Fruit fly (Drosophila melanogaster): Measurements from ENCODE around the gene Jon74E.
A peak's percentile ranks its signal among the peaks of the same experiment; 100 is the strongest.

The Jon74E gene

dm6 chr3L:17595810-17596561, 47.1 kb upstream of the Jon74E start (continued):
- TF ChIP-seq CG10979 (tag; optimal IDR thresholded peaks at IDR 0.05) (no peak), ERR (GFP tag; optimal IDR thresholded peaks at IDR 0.05) (peak; percentile 58), Xrp1 (GFP tag; IDR thresholded peaks at IDR 0.05) (no peak), bsh (GFP tag; optimal IDR thresholded peaks at IDR 0.05) (no peak), CG12659 (GFP tag; optimal IDR thresholded peaks at IDR 0.05) (no peak), CG15601 (tag; optimal IDR thresholded peaks at IDR 0.05) (no peak), Neu2 (GFP tag; optimal IDR thresholded peaks at IDR 0.05; ENCODE audit: borderline replicate concordance) (no peak), BtbVII (GFP tag; optimal IDR thresholded peaks at IDR 0.05) (no peak), Spps (tag; optimal IDR thresholded peaks at IDR 0.05) (no peak), CG2120 (GFP tag; optimal IDR thresholded peaks at IDR 0.05) (no peak), CG10462 (GFP tag; optimal IDR thresholded peaks at IDR 0.05) (no peak), tll (GFP tag; optimal IDR thresholded peaks at IDR 0.05) (no peak), jumu (GFP tag; optimal IDR thresholded peaks at IDR 0.05) (no peak), CG3726 (GFP tag; IDR thresholded peaks at IDR 0.05) (0 out of 3 replicates have a peak, but pooled peaks have one; percentile 10), eyg (GFP tag; optimal IDR thresholded peaks at IDR 0.05) (no peak)

dm6 chr3L:17593174-17593573, 44.2 kb upstream of the Jon74E start:
- TF ChIP-seq CG17385 (GFP tag; optimal IDR thresholded peaks at IDR 0.05) (no peak), CG11456 (GFP tag; IDR thresholded peaks at IDR 0.05) (0 out of 3 replicates have a peak, but pooled peaks have one; percentile 9), da (GFP tag; optimal IDR thresholded peaks at IDR 0.05) (no peak), CG6791 (GFP tag; IDR thresholded peaks at IDR 0.05; ENCODE audit: partially characterized antibody) (0 out of 3 replicates have a peak, but pooled peaks have one; percentile 14), CG4360 (GFP tag; IDR thresholded peaks at IDR 0.05) (peak; percentile 71), nmo (GFP tag; optimal IDR thresholded peaks at IDR 0.05) (no peak), CG17186 (GFP tag; optimal IDR thresholded peaks at IDR 0.05) (no peak), CG2889 (GFP tag; IDR thresholded peaks at IDR 0.05) (no peak), crol (GFP tag; IDR thresholded peaks at IDR 0.05) (0 out of 2 replicates have a peak, but pooled peaks have one; percentile 26), CG3726 (GFP tag; IDR thresholded peaks at IDR 0.05) (no peak), HLH3B (GFP tag; IDR thresholded peaks at IDR 0.05) (no peak), sisA (GFP tag; IDR thresholded peaks at IDR 0.05) (no peak), pan (optimal IDR thresholded peaks at IDR 0.05) (no peak), pan (GFP tag; optimal IDR thresholded peaks at IDR 0.05 in 1 of 2, IDR thresholded peaks at IDR 0.05 in 1 of 2) (no peak), ase (GFP tag; IDR thresholded peaks at IDR 0.05) (no peak)

DNA sequence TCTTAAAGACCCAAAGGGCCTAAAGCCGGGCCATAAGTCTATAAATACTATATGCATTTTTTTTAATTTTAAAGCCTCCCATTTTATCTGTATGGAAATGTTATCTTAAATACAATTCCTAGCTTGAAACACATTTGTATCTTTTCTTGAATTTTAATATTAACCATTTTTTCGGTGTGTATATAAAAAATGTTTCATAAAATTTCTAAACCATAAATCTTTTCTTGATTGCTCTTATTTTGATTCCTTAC, 42.2 kb upstream of the Jon74E start:
- TF ChIP-seq fd3F (GFP tag; optimal IDR thresholded peaks at IDR 0.05) (no peak), Atf-2 (GFP tag; optimal IDR thresholded peaks at IDR 0.05) (no peak), cato (GFP tag; optimal IDR thresholded peaks at IDR 0.05; ENCODE audit: borderline replicate concordance) (no peak), NfI (GFP tag; optimal IDR thresholded peaks at IDR 0.05) (no peak)

DNA sequence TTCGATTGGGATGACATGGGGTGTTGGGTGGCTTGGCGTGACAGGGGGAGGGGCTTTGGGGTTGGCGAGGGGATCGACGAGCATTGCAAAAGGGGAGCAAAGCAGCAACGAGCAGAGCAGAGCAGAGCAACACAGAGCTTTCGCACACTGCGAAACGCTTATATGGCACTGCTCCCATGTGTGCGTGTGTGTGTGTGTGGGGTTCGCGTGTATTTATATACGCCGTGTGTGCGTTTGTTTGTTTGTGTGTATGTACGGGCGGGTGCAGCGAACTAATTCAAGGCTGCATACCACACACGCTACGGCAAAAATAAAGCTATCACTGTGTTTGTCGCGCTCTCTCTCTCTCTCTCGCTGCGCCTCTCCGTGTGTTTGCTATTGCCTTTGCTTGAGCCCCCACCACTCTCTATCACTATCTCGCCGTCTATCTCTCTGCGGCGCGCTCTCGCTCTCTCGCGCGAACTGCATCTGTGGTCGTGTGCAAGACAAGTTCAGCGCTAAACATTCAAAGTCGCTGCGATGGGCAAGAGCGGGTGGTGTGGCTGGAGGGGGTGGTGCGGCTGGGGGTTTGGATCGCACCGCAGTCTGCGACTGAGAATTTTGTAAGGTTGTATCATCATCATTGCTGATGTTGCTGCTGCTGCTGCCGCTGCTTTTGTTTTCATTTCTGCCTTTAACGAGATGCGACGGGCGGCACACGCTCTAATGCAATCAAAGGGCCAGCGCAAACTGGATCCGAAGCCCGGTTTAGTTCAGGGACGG, 41.7 kb upstream of the Jon74E start:
- no peak for TF ChIP-seq Oli (tag; optimal IDR thresholded peaks at IDR 0.05)
- TF ChIP-seq CG7357 (GFP tag; IDR thresholded peaks at IDR 0.05) = no peak
- no peak for TF ChIP-seq CG15479 (GFP tag; optimal IDR thresholded peaks at IDR 0.05)
- TF ChIP-seq Ada2b (GFP tag; IDR thresholded peaks at IDR 0.05) = no peak
- no peak for TF ChIP-seq sisA (GFP tag; IDR thresholded peaks at IDR 0.05)
- TF ChIP-seq mld (GFP tag; IDR thresholded peaks at IDR 0.05; ENCODE audit: partially characterized antibody) = no peak
- TF ChIP-seq Dek (tag; optimal IDR thresholded peaks at IDR 0.05) = no peak
- TF ChIP-seq CG16863 (GFP tag; optimal IDR thresholded peaks at IDR 0.05) = no peak
- TF ChIP-seq CG18476 (GFP tag; optimal IDR thresholded peaks at IDR 0.05) = no peak
- TF ChIP-seq CG14050 (GFP tag; IDR thresholded peaks at IDR 0.05) = no peak
- TF ChIP-seq Jarid2 (GFP tag; optimal IDR thresholded peaks at IDR 0.05) = peak; percentile 14
- no peak for TF ChIP-seq Opbp (GFP tag; IDR thresholded peaks at IDR 0.05; ENCODE audit: partially characterized antibody)
- no peak for TF ChIP-seq Fer1 (GFP tag; optimal IDR thresholded peaks at IDR 0.05)
- no peak for TF ChIP-seq CG3995 (GFP tag; optimal IDR thresholded peaks at IDR 0.05)
